Worm (Caenorhabditis elegans) whole organism, L1 larva: ENCODE results near the gene urb-1.
A peak's percentile ranks its signal among the peaks of the same experiment; 100 is the strongest.

Experiments
- C04F5.9 ChIP-seq: sonication (generic microtip); optimal IDR thresholded peaks from 2 replicates; lab custom pipeline; 2016; ENCODE audit warnings: missing genetic modification characterization, missing compliant biosample characterization
- C16A3.4 ChIP-seq: fragments of 150-350 bp; optimal IDR thresholded peaks from 2 replicates; lab custom pipeline; 2014; ENCODE audit warnings: missing biosample characterization, missing genetic modification characterization
- alr-1 ChIP-seq: fragments of 200-800 bp; sonication (Bioruptor generic); optimal IDR thresholded peaks from 2 replicates; lab custom pipeline; 2018; ENCODE audit warnings: borderline replicate concordance, mild to moderate bottlenecking, missing genetic modification characterization, missing compliant biosample characterization
- ama-1 ChIP-seq: fragments of 150-350 bp; optimal IDR thresholded peaks from 2 replicates; lab custom pipeline; 2014
- blmp-1 ChIP-seq: fragments of 150-350 bp; optimal IDR thresholded peaks from 2 replicates; lab custom pipeline; 2014; ENCODE audit warnings: missing biosample characterization, missing genetic modification characterization
- ces-1 ChIP-seq: fragments of 150-350 bp; optimal IDR thresholded peaks from 2 replicates; lab custom pipeline; 2014; ENCODE audit warnings: missing biosample characterization, missing genetic modification reagents, missing genetic modification characterization
- dsc-1 ChIP-seq: sonication (generic microtip); optimal IDR thresholded peaks from 2 replicates; lab custom pipeline; 2016; ENCODE audit warnings: mild to moderate bottlenecking, missing genetic modification characterization, missing compliant biosample characterization
- efl-1 ChIP-seq, 4 experiments: fragments of 150-350 bp; optimal IDR thresholded peaks in 3 of 4; peaks in 1 of 4; 1 replicate in 1 of 4; 2 replicates in 3 of 4; lab custom pipeline; 2014; ENCODE audit warnings: missing biosample characterization in 2 of 4, missing genetic modification characterization in 2 of 4, missing genetic modification reagents in 2 of 4
- egl-13 ChIP-seq: sonication (generic microtip); optimal IDR thresholded peaks from 2 replicates; lab custom pipeline; 2016; ENCODE audit warnings: missing genotype, missing genetic modification reagents, missing genetic modification characterization, missing compliant biosample characterization
- egl-27 ChIP-seq, 2 experiments: fragments of 150-350 bp in 1 of 2; sonication (generic microtip); optimal IDR thresholded peaks; 3 replicates each; lab custom pipeline; 2017 to 2018; ENCODE audit warnings: missing biosample characterization in 2 of 2, missing genetic modification characterization in 2 of 2, missing genetic modification reagents in 2 of 2
- elt-2 ChIP-seq: sonication (generic microtip); optimal IDR thresholded peaks from 2 replicates; lab custom pipeline; 2016; ENCODE audit warnings: missing genetic modification characterization, mild to moderate bottlenecking, inconsistent platforms, missing compliant biosample characterization, missing genetic modification reagents
- ets-5 ChIP-seq: fragments of 200-800 bp; sonication (Bioruptor generic); IDR thresholded peaks from 2 replicates; pipeline ENCODE4 v1.3.6; 2022; ENCODE audit warnings: missing genetic modification characterization, missing compliant biosample characterization
- fkh-10 ChIP-seq: sonication (generic microtip); optimal IDR thresholded peaks from 2 replicates; lab custom pipeline; 2017; ENCODE audit warnings: missing biosample characterization, missing genetic modification reagents, missing genetic modification characterization
- fkh-8 ChIP-seq: sonication (generic microtip); optimal IDR thresholded peaks from 2 replicates; lab custom pipeline; 2016; ENCODE audit warnings: mild to moderate bottlenecking, missing genetic modification characterization, missing compliant biosample characterization
- grh-1 ChIP-seq: fragments of 200-800 bp; sonication (Bioruptor generic); IDR thresholded peaks from 2 replicates; pipeline ENCODE4 v1.3.6; 2022; ENCODE audit warnings: missing genetic modification reagents, missing genetic modification characterization, missing compliant biosample characterization
- hlh-4 ChIP-seq: sonication (generic microtip); optimal IDR thresholded peaks from 2 replicates; lab custom pipeline; 2016; ENCODE audit warnings: mild to moderate bottlenecking, missing genetic modification characterization, missing compliant biosample characterization
- hpl-2 ChIP-seq: fragments of 150-350 bp; optimal IDR thresholded peaks from 2 replicates; lab custom pipeline; 2014; ENCODE audit warnings: missing biosample characterization, missing genetic modification reagents, missing genetic modification characterization
- irx-1 ChIP-seq: sonication (generic microtip); optimal IDR thresholded peaks from 2 replicates; lab custom pipeline; 2016; ENCODE audit warnings: missing genetic modification characterization, missing compliant biosample characterization
- isw-1 ChIP-seq: fragments of 200-800 bp; sonication (Bioruptor generic); IDR thresholded peaks from 2 replicates; pipeline ENCODE4 v1.3.6; 2022; ENCODE audit warnings: missing genetic modification characterization, missing compliant biosample characterization
- lin-14 ChIP-seq: fragments of 200-800 bp; sonication (Bioruptor generic); optimal IDR thresholded peaks from 2 replicates; lab custom pipeline; 2018; ENCODE audit warnings: mild to moderate bottlenecking, missing genetic modification characterization, moderate library complexity, missing compliant biosample characterization
- lin-35 ChIP-seq, 2 experiments: fragments of 150-350 bp; optimal IDR thresholded peaks; 2 replicates each; lab custom pipeline; 2014; ENCODE audit warnings: missing biosample characterization in 2 of 2, missing genetic modification characterization in 2 of 2, missing genetic modification reagents in 2 of 2
- lir-3 ChIP-seq: sonication (generic microtip); optimal IDR thresholded peaks from 2 replicates; lab custom pipeline; 2016; ENCODE audit warnings: mild to moderate bottlenecking, missing genetic modification characterization, moderate library complexity, missing compliant biosample characterization; ENCODE audit not compliant: poor library complexity
- mab-9 ChIP-seq: fragments of 200-800 bp; sonication (Bioruptor generic); IDR thresholded peaks from 2 replicates; pipeline ENCODE4 v1.3.6; 2022; ENCODE audit warnings: missing genetic modification reagents, missing genetic modification characterization, missing compliant biosample characterization
- mdl-1 ChIP-seq, 2 experiments: fragments of 150-350 bp; optimal IDR thresholded peaks; 2 replicates each; lab custom pipeline; 2014 to 2017; ENCODE audit warnings: missing biosample characterization in 2 of 2, missing genetic modification characterization in 2 of 2, inconsistent platforms in 1 of 2
- mef-2 ChIP-seq: fragments of 150-350 bp; optimal IDR thresholded peaks from 2 replicates; lab custom pipeline; 2014; ENCODE audit warnings: missing biosample characterization, missing genetic modification characterization
- nhr-11 ChIP-seq: fragments of 150-350 bp; optimal IDR thresholded peaks from 2 replicates; lab custom pipeline; 2014; ENCODE audit warnings: missing biosample characterization, missing genetic modification characterization
- nhr-12 ChIP-seq: sonication (generic microtip); optimal IDR thresholded peaks from 2 replicates; lab custom pipeline; 2017; ENCODE audit warnings: missing biosample characterization, missing genetic modification characterization
- nhr-28 ChIP-seq: fragments of 150-350 bp; optimal IDR thresholded peaks from 2 replicates; lab custom pipeline; 2014; ENCODE audit warnings: missing biosample characterization, missing genetic modification characterization
- nhr-47 ChIP-seq: sonication (generic microtip); optimal IDR thresholded peaks from 2 replicates; lab custom pipeline; 2016; ENCODE audit warnings: mild to moderate bottlenecking, missing genetic modification characterization, moderate library complexity, missing compliant biosample characterization
- nhr-84 ChIP-seq: sonication (generic microtip); optimal IDR thresholded peaks from 2 replicates; lab custom pipeline; 2017; ENCODE audit warnings: missing biosample characterization, missing genetic modification characterization
- nhr-85 ChIP-seq: sonication (generic microtip); peaks from one replicate; lab custom pipeline; 2016; ENCODE audit warnings: missing genetic modification characterization, inconsistent platforms, missing compliant biosample characterization
- pqm-1 ChIP-seq: sonication (generic microtip); optimal IDR thresholded peaks from 3 replicates; lab custom pipeline; 2017; ENCODE audit warnings: missing biosample characterization, missing genetic modification characterization
- skn-1 ChIP-seq: fragments of 150-350 bp; optimal IDR thresholded peaks from 2 replicates; lab custom pipeline; 2014; ENCODE audit warnings: missing biosample characterization, missing genetic modification characterization
- snpc-4 ChIP-seq: fragments of 150-350 bp; optimal IDR thresholded peaks from 2 replicates; lab custom pipeline; 2014; ENCODE audit warnings: missing biosample characterization, missing genetic modification characterization
- snu-23 ChIP-seq: sonication (generic microtip); optimal IDR thresholded peaks from 2 replicates; lab custom pipeline; 2016; ENCODE audit warnings: missing genetic modification characterization, missing compliant biosample characterization
- sox-4 ChIP-seq: sonication (generic microtip); optimal IDR thresholded peaks from 2 replicates; lab custom pipeline; 2016; ENCODE audit warnings: missing genetic modification characterization, missing compliant biosample characterization
- sptf-1 ChIP-seq: fragments of 150-350 bp; optimal IDR thresholded peaks from 2 replicates; lab custom pipeline; 2014; ENCODE audit warnings: missing biosample characterization, missing genetic modification characterization
- sup-37 ChIP-seq: fragments of 200-800 bp; sonication (Bioruptor generic); optimal IDR thresholded peaks from 2 replicates; lab custom pipeline; 2018; ENCODE audit warnings: mild to moderate bottlenecking, missing genetic modification characterization, missing compliant biosample characterization
- tbx-2 ChIP-seq: sonication (generic microtip); optimal IDR thresholded peaks from 2 replicates; lab custom pipeline; 2016; ENCODE audit warnings: missing genetic modification characterization, missing compliant biosample characterization
- unc-130 ChIP-seq: fragments of 150-350 bp; optimal IDR thresholded peaks from 2 replicates; lab custom pipeline; 2017; ENCODE audit warnings: missing biosample characterization, missing genetic modification characterization, inconsistent platforms
- unc-62 ChIP-seq: fragments of 150-350 bp; optimal IDR thresholded peaks from 2 replicates; lab custom pipeline; 2014; ENCODE audit warnings: missing biosample characterization, missing genetic modification reagents, missing genetic modification characterization
- unc-86 ChIP-seq: sonication (generic microtip); optimal IDR thresholded peaks from 2 replicates; lab custom pipeline; 2016; ENCODE audit warnings: missing genetic modification characterization, missing compliant biosample characterization
- unc-98 ChIP-seq: fragments of 200-800 bp; sonication (Bioruptor generic); IDR thresholded peaks from 2 replicates; pipeline ENCODE4 v1.3.6; 2022; ENCODE audit warnings: missing genetic modification characterization, missing compliant biosample characterization
- xbp-1 ChIP-seq: sonication (generic microtip); optimal IDR thresholded peaks from 2 replicates; lab custom pipeline; 2016; ENCODE audit warnings: missing genetic modification characterization, missing compliant biosample characterization
- zag-1 ChIP-seq: fragments of 150-350 bp; optimal IDR thresholded peaks from 2 replicates; lab custom pipeline; 2014; ENCODE audit warnings: missing biosample characterization, missing genetic modification characterization
- zip-4 ChIP-seq: fragments of 200-800 bp; sonication (Bioruptor generic); optimal IDR thresholded peaks from 2 replicates; lab custom pipeline; 2018; ENCODE audit warnings: mild to moderate bottlenecking, missing genetic modification characterization, moderate library complexity, missing compliant biosample characterization
- ztf-11 ChIP-seq, 2 experiments: sonication (generic microtip); optimal IDR thresholded peaks; 2 replicates each; lab custom pipeline; 2016 to 2017; ENCODE audit warnings: missing genetic modification characterization in 2 of 2, missing biosample characterization in 1 of 2, missing compliant biosample characterization in 1 of 2

urb-1 gene

ce11 chrV:6438601-6439000 lies 14.6 kb upstream of the urb-1 start, which contains the start of gene T05H4.4:
Gene T05H4.4, plus strand, starts transcription at chrV:6438901.
- TF ChIP-seq lin-35 (GFP tag; optimal IDR thresholded peaks at IDR 0.05; lab: Kevin White, UChicago): no peak
- TF ChIP-seq unc-62 (GFP tag; lab: Kevin White, UChicago): no peak
- no peak for TF ChIP-seq ces-1 (GFP tag; lab: Kevin White, UChicago)
- no peak for TF ChIP-seq egl-27 (tag; optimal IDR thresholded peaks at IDR 0.05; lab: Kevin White, UChicago)
- no peak for TF ChIP-seq lir-3 (tag; lab: Kevin White, UChicago)
- no peak for TF ChIP-seq mdl-1 (tag; optimal IDR thresholded peaks at IDR 0.05; lab: Kevin White, UChicago)
- no peak for TF ChIP-seq zip-4
- TF ChIP-seq mef-2: no peak
- TF ChIP-seq, all 84 proteins: peak for 0

DNA sequence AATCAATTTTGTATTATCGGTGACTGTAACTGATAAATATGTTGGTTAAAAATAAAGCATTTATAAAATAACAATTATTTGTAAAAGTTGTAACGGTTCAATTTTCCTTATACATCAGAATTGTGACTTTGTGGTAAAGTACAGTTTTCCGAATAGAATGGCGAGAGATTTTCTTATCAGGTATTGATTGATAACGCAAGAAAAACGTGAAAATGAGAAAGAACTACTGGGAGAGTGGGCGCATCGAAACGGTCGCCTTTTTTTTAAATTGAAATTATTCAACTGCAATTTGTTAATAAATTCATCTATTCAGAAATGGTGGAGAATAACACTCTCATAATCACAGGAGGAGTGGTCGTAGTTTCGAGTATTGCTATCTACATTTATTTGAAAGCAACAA lies 12.4 kb upstream of the urb-1 start, which contains the start of gene hpo-19:
TSS of gene hpo-19 (plus strand) at position 314 of the 400 bp plus-strand sequence.
- TF ChIP-seq isw-1 (no peak), elt-2 (tag; lab: Kevin White, UChicago) (peak; percentile 19), sptf-1 (tag; lab: Kevin White, UChicago) (no peak)

DNA sequence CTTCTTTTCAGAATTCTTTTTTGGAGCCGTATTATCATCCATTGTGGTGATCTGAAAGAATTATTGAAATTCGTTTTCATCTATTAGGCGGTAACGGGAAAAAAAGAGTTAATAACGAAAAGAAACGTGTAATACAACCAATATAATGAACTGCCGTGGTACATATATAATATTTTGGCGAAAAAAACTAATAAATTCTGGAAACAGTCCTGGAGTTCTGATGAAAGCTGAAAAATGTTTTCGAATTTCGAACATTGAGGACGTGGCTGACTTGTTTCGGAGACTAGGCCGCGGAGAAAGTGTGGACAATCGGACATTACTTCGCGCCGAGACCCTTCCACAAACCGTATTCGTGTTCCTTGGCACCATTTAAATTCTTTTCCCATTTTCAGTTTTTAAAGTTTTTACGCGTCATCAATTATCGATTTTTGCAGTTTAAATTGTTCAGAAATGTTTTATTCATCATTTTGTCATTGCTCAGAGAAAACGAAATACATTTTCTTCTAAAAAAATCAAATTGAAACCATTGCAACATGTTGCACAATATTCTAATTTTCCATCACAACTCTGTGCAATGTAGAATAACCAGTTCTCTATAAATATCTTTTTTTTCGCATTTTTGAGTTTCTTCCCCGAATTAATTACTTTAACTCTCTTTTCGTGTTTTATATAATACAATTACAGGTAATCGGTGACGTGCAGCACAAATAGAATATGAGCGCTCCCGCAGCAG lies 9.7 kb upstream of the urb-1 start, which contains the start of the genes gad-1 and erfa-1:
TSS of gene gad-1 (minus strand) at position 51 of the 733 bp plus-strand sequence.
TSS of gene erfa-1 (plus strand) at position 683 of the 733 bp plus-strand sequence.
- TF ChIP-seq zag-1 (tag; lab: Kevin White, UChicago): no peak
- no peak for TF ChIP-seq nhr-12 (tag; lab: Kevin White, UChicago)
- TF ChIP-seq blmp-1 (tag; lab: Kevin White, UChicago): peak; percentile 47
- TF ChIP-seq lin-35 (GFP tag; optimal IDR thresholded peaks at IDR 0.05; lab: Kevin White, UChicago): peak; percentile 74 to 82
- peak in 1 of 2 experiments; percentile 32 for TF ChIP-seq mdl-1 (tag; optimal IDR thresholded peaks at IDR 0.05; lab: Kevin White, UChicago)
- TF ChIP-seq grh-1 (GFP tag; lab: Robert Waterston, UW): no peak
- TF ChIP-seq egl-13: no peak
- TF ChIP-seq tbx-2: peak; percentile 58
- TF ChIP-seq sup-37: no peak
- no peak for TF ChIP-seq egl-27 (tag; optimal IDR thresholded peaks at IDR 0.05; lab: Kevin White, UChicago)
- no peak for TF ChIP-seq nhr-11 (tag; lab: Kevin White, UChicago)
- peak; percentile 67 to 78 for TF ChIP-seq efl-1 (optimal IDR thresholded peaks at IDR 0.05; lab: Kevin White, UChicago)
- TF ChIP-seq efl-1 (GFP tag; optimal IDR thresholded peaks at IDR 0.05 in 1 of 2; lab: Kevin White, UChicago): peak; percentile 67 to 82
- TF ChIP-seq zip-4: no peak
- no peak for TF ChIP-seq hlh-4 (tag; lab: Kevin White, UChicago)
- peak in 1 of 2 experiments; percentile 30 for TF ChIP-seq ztf-11 (tag; optimal IDR thresholded peaks at IDR 0.05; lab: Kevin White, UChicago)
- TF ChIP-seq xbp-1: peak; percentile 38
- TF ChIP-seq alr-1 (tag; lab: Kevin White, UChicago): no peak
- no peak for TF ChIP-seq fkh-10 (GFP tag; lab: Kevin White, UChicago)
- TF ChIP-seq hpl-2 (GFP tag; lab: Kevin White, UChicago): no peak
- no peak for TF ChIP-seq nhr-84 (tag; lab: Kevin White, UChicago)
- TF ChIP-seq sox-4 (tag; lab: Kevin White, UChicago): no peak
- TF ChIP-seq mab-9: no peak
- TF ChIP-seq nhr-28 (tag; lab: Kevin White, UChicago): no peak
- TF ChIP-seq C04F5.9 (tag; lab: Kevin White, UChicago): no peak
- TF ChIP-seq irx-1 (tag; lab: Kevin White, UChicago): peak; percentile 29
- peak; percentile 69 for TF ChIP-seq lin-14 (GFP tag; lab: Kevin White, UChicago)
- TF ChIP-seq dsc-1: no peak
- TF ChIP-seq snu-23 (GFP tag; lab: Kevin White, UChicago): peak; percentile 68
- no peak for TF ChIP-seq elt-2 (tag; lab: Kevin White, UChicago)
- peak; percentile 44 for TF ChIP-seq fkh-8 (tag; lab: Kevin White, UChicago)
- peak; percentile 63 for TF ChIP-seq nhr-47 (tag; lab: Kevin White, UChicago)
- peak; percentile 16 for TF ChIP-seq unc-86 (tag; lab: Kevin White, UChicago)
- TF ChIP-seq snpc-4 (tag; lab: Kevin White, UChicago): no peak
- TF ChIP-seq nhr-85: peak; percentile 74
- TF ChIP-seq unc-130 (tag; lab: Kevin White, UChicago): peak; percentile 66
- no peak for TF ChIP-seq pqm-1 (tag; lab: Kevin White, UChicago)
- no peak for TF ChIP-seq ama-1 (lab: Kevin White, UChicago)
- TF ChIP-seq C16A3.4 (tag; lab: Kevin White, UChicago): peak; percentile 72
- TF ChIP-seq unc-98 (GFP tag; lab: Robert Waterston, UW): no peak
- no peak for TF ChIP-seq ets-5 (GFP tag; lab: Robert Waterston, UW)
- TF ChIP-seq skn-1 (tag; lab: Kevin White, UChicago): peak; percentile 66
